Fruit fly (Drosophila melanogaster) whole organism, adult: ENCODE results near the gene kipf.

ENCODE experiments used
- CG12768 ChIP-seq: fragments of 200-800 bp; sonication (Bioruptor generic); optimal IDR thresholded peaks from 2 replicates; lab custom pipeline; 2017; ENCODE audit warnings: missing biosample characterization, missing genetic modification characterization, mild to moderate bottlenecking, moderate library complexity, missing genetic modification reagents
- CG14711 ChIP-seq: fragments of 200-800 bp; sonication (Bioruptor generic); optimal IDR thresholded peaks from 2 replicates; lab custom pipeline; 2018; ENCODE audit warnings: missing biosample characterization, mild to moderate bottlenecking, missing genetic modification characterization, moderate library complexity
- CG33017 ChIP-seq: fragments of 200-800 bp; sonication (Bioruptor generic); optimal IDR thresholded peaks from 2 replicates; lab custom pipeline; 2018; ENCODE audit warnings: missing biosample characterization, mild to moderate bottlenecking, missing genetic modification characterization, moderate library complexity
- CG5204 ChIP-seq: fragments of 200-800 bp; sonication (Bioruptor generic); optimal IDR thresholded peaks from 2 replicates; lab custom pipeline; 2016; ENCODE audit warnings: missing biosample characterization, missing genetic modification characterization
- Hr96 ChIP-seq: fragments of 200-800 bp; sonication (Bioruptor generic); optimal IDR thresholded peaks from 2 replicates; lab custom pipeline; 2016; ENCODE audit warnings: missing biosample characterization, missing genetic modification characterization
- Mnt ChIP-seq: fragments of 200-800 bp; sonication (Bioruptor generic); optimal IDR thresholded peaks from 2 replicates; lab custom pipeline; 2016; ENCODE audit warnings: missing biosample characterization, mild to moderate bottlenecking, missing genetic modification characterization
- bab1 ChIP-seq: fragments of 200-800 bp; sonication (Bioruptor generic); optimal IDR thresholded peaks from 3 replicates; lab custom pipeline; 2019; ENCODE audit warnings: missing biosample characterization, mild to moderate bottlenecking, missing genetic modification characterization, moderate library complexity
- cic ChIP-seq: fragments of 200-800 bp; sonication (Bioruptor generic); optimal IDR thresholded peaks from 2 replicates; lab custom pipeline; 2017; ENCODE audit warnings: missing biosample characterization, mild to moderate bottlenecking, missing genetic modification characterization, moderate library complexity
- cnc ChIP-seq, 2 experiments: fragments of >200 bp; optimal IDR thresholded peaks; 2 replicates each; lab custom pipeline; 2017
- kay ChIP-seq: fragments of 200-800 bp; sonication (Bioruptor generic); peaks from one replicate; lab custom pipeline; 2016; ENCODE audit warnings: missing biosample characterization, missing genetic modification characterization, borderline replicate concordance
- pad ChIP-seq: fragments of 200-800 bp; sonication (Bioruptor generic); optimal IDR thresholded peaks from 3 replicates; lab custom pipeline; 2017; ENCODE audit warnings: missing biosample characterization, missing genetic modification characterization, mild to moderate bottlenecking, moderate library complexity, missing genetic modification reagents
- tj ChIP-seq: fragments of 200-800 bp; sonication (Bioruptor generic); optimal IDR thresholded peaks from 3 replicates; lab custom pipeline; 2017; ENCODE audit warnings: missing biosample characterization, mild to moderate bottlenecking, missing genetic modification characterization, moderate library complexity

DNA sequence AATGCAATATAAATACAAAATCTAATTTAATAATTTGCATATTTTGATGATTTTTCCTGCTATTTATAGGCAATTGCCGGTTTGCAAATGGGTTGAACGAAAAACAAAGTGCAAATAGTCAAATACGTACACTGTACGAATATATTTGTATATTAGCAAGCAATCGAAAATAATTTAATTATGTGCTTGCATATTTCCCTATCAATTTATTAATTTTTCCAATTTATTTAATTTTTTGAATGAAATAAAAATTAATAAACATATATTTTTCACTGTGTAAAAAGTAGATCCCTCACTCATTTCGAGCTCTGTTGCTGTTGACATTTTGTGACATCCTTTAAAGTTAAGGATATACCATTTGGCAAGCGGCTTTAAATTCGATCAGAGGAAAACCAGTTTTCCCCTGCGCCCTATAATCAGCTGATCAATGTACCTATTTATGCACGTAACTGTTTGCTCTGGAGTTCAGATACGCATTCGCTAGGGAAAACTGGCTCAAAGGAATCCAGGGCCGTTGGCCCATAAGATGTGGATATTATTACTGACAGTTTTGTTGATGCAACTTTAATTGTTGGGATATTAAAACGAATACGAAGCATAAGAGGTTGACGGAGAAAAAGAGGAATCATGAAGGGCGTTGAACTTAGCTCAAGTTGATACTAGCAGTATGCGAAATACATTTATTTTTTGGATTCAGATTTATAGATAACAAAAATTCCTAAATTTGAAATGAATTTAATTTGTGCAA lies 39.6 kb downstream of the kipf start:
- TF ChIP-seq cnc (optimal IDR thresholded peaks at IDR 0.05; lab: Kevin White, UChicago) = no peak
- TF ChIP-seq CG14711 (tag; lab: Kevin White, UChicago) = no peak
- TF ChIP-seq Hr96 = no peak
- no peak for TF ChIP-seq bab1 (GFP tag; lab: Kevin White, UChicago)
- TF ChIP-seq kay = no peak
- no peak for TF ChIP-seq pad (GFP tag; lab: Kevin White, UChicago)
- TF ChIP-seq CG33017 (tag; lab: Kevin White, UChicago) = no peak
- TF ChIP-seq CG12768 = no peak
- TF ChIP-seq tj (GFP tag; lab: Kevin White, UChicago) = no peak
- no peak for TF ChIP-seq cic (GFP tag; lab: Kevin White, UChicago)
- no peak for TF ChIP-seq CG5204
- TF ChIP-seq Mnt (GFP tag; lab: Kevin White, UChicago) = no peak
